Fruit fly (Drosophila melanogaster) whole organism, embryonic: ENCODE measurements around the gene siz.

Experiments
- ATbp ChIP-seq: fragments of 200-800 bp; sonication (Bioruptor generic); optimal IDR thresholded peaks from 2 replicates; lab custom pipeline; 2017; ENCODE audit warnings: missing biosample characterization, mild to moderate bottlenecking, missing genetic modification characterization, missing genetic modification reagents
- Atf6 ChIP-seq: fragments of 200-800 bp; sonication (Bioruptor generic); IDR thresholded peaks from 2 replicates; pipeline ENCODE4 v1.3.6; 2022; ENCODE audit warnings: missing biosample characterization, missing genetic modification characterization
- C15 ChIP-seq: fragments of 200-800 bp; sonication (Bioruptor generic); IDR thresholded peaks from 3 replicates; pipeline ENCODE4 v1.3.6; 2022; ENCODE audit warnings: missing biosample characterization, missing genetic modification characterization
- CG11723 ChIP-seq: fragments of 200-800 bp; sonication (Bioruptor generic); optimal IDR thresholded peaks from 2 replicates; lab custom pipeline; 2017; ENCODE audit warnings: missing biosample characterization, mild to moderate bottlenecking, missing genetic modification characterization
- CG12299 ChIP-seq: fragments of 200-800 bp; sonication (Bioruptor generic); optimal IDR thresholded peaks from 2 replicates; lab custom pipeline; 2018; ENCODE audit warnings: missing biosample characterization, mild to moderate bottlenecking, missing genetic modification characterization
- CG12391 ChIP-seq: fragments of 200-800 bp; sonication (Bioruptor generic); optimal IDR thresholded peaks from 3 replicates; lab custom pipeline; 2018; ENCODE audit warnings: missing biosample characterization, mild to moderate bottlenecking, missing genetic modification characterization, moderate library complexity
- CG1602 ChIP-seq: fragments of 200-800 bp; sonication (Bioruptor generic); optimal IDR thresholded peaks from 3 replicates; lab custom pipeline; 2016; ENCODE audit warnings: missing biosample characterization, missing genetic modification characterization
- CG16863 ChIP-seq: fragments of 200-800 bp; sonication (Bioruptor generic); optimal IDR thresholded peaks from 3 replicates; lab custom pipeline; 2016; ENCODE audit warnings: missing biosample characterization, missing genetic modification characterization
- CG17359 ChIP-seq: fragments of 200-800 bp; sonication (Bioruptor generic); optimal IDR thresholded peaks from 3 replicates; lab custom pipeline; 2018; ENCODE audit warnings: missing biosample characterization, mild to moderate bottlenecking, missing genetic modification characterization, moderate library complexity
- CG17568 ChIP-seq: fragments of 200-800 bp; sonication (Bioruptor generic); optimal IDR thresholded peaks from 2 replicates; lab custom pipeline; 2018; ENCODE audit warnings: missing biosample characterization, mild to moderate bottlenecking, missing genetic modification characterization, moderate library complexity
- CG18619 ChIP-seq: fragments of 200-800 bp; sonication (Bioruptor generic); optimal IDR thresholded peaks from 3 replicates; lab custom pipeline; 2017; ENCODE audit warnings: missing biosample characterization, mild to moderate bottlenecking, missing genetic modification characterization
- CG18764 ChIP-seq: fragments of 200-800 bp; sonication (Bioruptor generic); optimal IDR thresholded peaks from 3 replicates; lab custom pipeline; 2016; ENCODE audit warnings: missing biosample characterization, missing genetic modification characterization
- CG6254 ChIP-seq: fragments of 200-800 bp; sonication (Bioruptor generic); optimal IDR thresholded peaks from 3 replicates; lab custom pipeline; 2017; ENCODE audit warnings: mild to moderate bottlenecking, missing biosample characterization, missing genetic modification reagents, missing genetic modification characterization
- CG7987 ChIP-seq: fragments of 200-800 bp; sonication (Bioruptor generic); optimal IDR thresholded peaks from 2 replicates; lab custom pipeline; 2018; ENCODE audit warnings: missing biosample characterization, mild to moderate bottlenecking, missing genetic modification characterization, moderate library complexity
- CG8290 ChIP-seq, 3 experiments: fragments of 200-800 bp; sonication (Bioruptor generic); optimal IDR thresholded peaks; 2 replicates each; lab custom pipeline; 2016 to 2019; ENCODE audit warnings: missing biosample characterization in 3 of 3, missing genetic modification characterization in 3 of 3, mild to moderate bottlenecking in 2 of 3, moderate library complexity in 1 of 3
- CG8388 ChIP-seq: fragments of 200-800 bp; sonication (Bioruptor generic); optimal IDR thresholded peaks from 2 replicates; lab custom pipeline; 2019; ENCODE audit warnings: missing biosample characterization, mild to moderate bottlenecking, missing genetic modification characterization, moderate library complexity
- Camta ChIP-seq: fragments of 200-800 bp; sonication (Bioruptor generic); optimal IDR thresholded peaks from 2 replicates; lab custom pipeline; 2016; ENCODE audit warnings: missing biosample characterization, missing genetic modification characterization
- CkIIα-i1 ChIP-seq: fragments of 200-800 bp; sonication (Bioruptor generic); IDR thresholded peaks from 2 replicates; pipeline ENCODE4 v1.3.6; 2022; ENCODE audit warnings: missing biosample characterization, missing genetic modification characterization
- Dad ChIP-seq: fragments of 200-800 bp; sonication (Bioruptor generic); optimal IDR thresholded peaks from 3 replicates; lab custom pipeline; 2016; ENCODE audit warnings: missing biosample characterization, missing genetic modification characterization
- GATAe ChIP-seq: fragments of 200-800 bp; sonication (Bioruptor generic); conservative IDR thresholded peaks from 2 replicates; pipeline ENCODE4 v1.3.6; 2022; ENCODE audit warnings: missing biosample characterization, missing genetic modification characterization
- Hr51 ChIP-seq, 2 experiments: fragments of 200-800 bp; sonication (Bioruptor generic); optimal IDR thresholded peaks; 2 replicates in 1 of 2; 3 replicates in 1 of 2; lab custom pipeline; 2016 to 2018; ENCODE audit warnings: missing biosample characterization in 2 of 2, missing genetic modification characterization in 2 of 2, mild to moderate bottlenecking in 1 of 2, moderate library complexity in 1 of 2
- MESR4 ChIP-seq: fragments of 200-800 bp; sonication (Bioruptor generic); optimal IDR thresholded peaks from 2 replicates; lab custom pipeline; 2018; ENCODE audit warnings: missing biosample characterization, mild to moderate bottlenecking, missing genetic modification characterization, moderate library complexity
- NC2β ChIP-seq: fragments of 200-800 bp; sonication (Bioruptor generic); optimal IDR thresholded peaks from 2 replicates; lab custom pipeline; 2016; ENCODE audit warnings: missing biosample characterization, missing genetic modification characterization
- Sox102F ChIP-seq: fragments of 200-800 bp; sonication (Bioruptor generic); optimal IDR thresholded peaks from 2 replicates; lab custom pipeline; 2018; ENCODE audit warnings: missing biosample characterization, mild to moderate bottlenecking, missing genetic modification characterization, moderate library complexity
- Trl ChIP-seq, 3 experiments: fragments of >200 bp in 2 of 3; fragments of 200-800 bp in 1 of 3; sonication (Bioruptor generic) in 1 of 3; optimal IDR thresholded peaks; 2 replicates in 1 of 3; 3 replicates in 2 of 3; lab custom pipeline; 2016 to 2017; ENCODE audit warnings: missing biosample characterization in 1 of 3, missing genetic modification characterization in 1 of 3
- ab ChIP-seq: fragments of 200-800 bp; sonication (Bioruptor generic); optimal IDR thresholded peaks from 2 replicates; lab custom pipeline; 2016; ENCODE audit warnings: missing biosample characterization, missing genetic modification characterization
- abd-A ChIP-seq: fragments of 200-800 bp; sonication (Bioruptor generic); optimal IDR thresholded peaks from 3 replicates; lab custom pipeline; 2019; ENCODE audit warnings: missing biosample characterization, mild to moderate bottlenecking, missing genetic modification characterization, moderate library complexity
- bab2 ChIP-seq: fragments of 200-800 bp; sonication (Bioruptor generic); optimal IDR thresholded peaks from 2 replicates; lab custom pipeline; 2016; ENCODE audit warnings: missing biosample characterization, missing genetic modification characterization
- bigmax ChIP-seq: fragments of 200-800 bp; sonication (Bioruptor generic); optimal IDR thresholded peaks from 2 replicates; lab custom pipeline; 2018; ENCODE audit warnings: missing biosample characterization, mild to moderate bottlenecking, missing genetic modification characterization
- cg ChIP-seq: fragments of 200-800 bp; sonication (Bioruptor generic); optimal IDR thresholded peaks from 3 replicates; lab custom pipeline; 2019; ENCODE audit warnings: missing biosample characterization, mild to moderate bottlenecking, missing genetic modification characterization, moderate library complexity
- chif ChIP-seq, 2 experiments: fragments of 200-800 bp; sonication (Bioruptor generic); optimal IDR thresholded peaks; 3 replicates each; lab custom pipeline; 2016; ENCODE audit warnings: missing biosample characterization in 2 of 2, missing genetic modification characterization in 2 of 2
- fu2 ChIP-seq: fragments of 200-800 bp; sonication (Bioruptor generic); optimal IDR thresholded peaks from 2 replicates; lab custom pipeline; 2016; ENCODE audit warnings: missing biosample characterization, missing genetic modification characterization
- her ChIP-seq: fragments of 200-800 bp; sonication (Bioruptor generic); optimal IDR thresholded peaks from 2 replicates; lab custom pipeline; 2016; ENCODE audit warnings: missing biosample characterization, missing genetic modification characterization
- kay ChIP-seq: fragments of 200-800 bp; sonication (Bioruptor generic); optimal IDR thresholded peaks from 2 replicates; lab custom pipeline; 2016; ENCODE audit warnings: missing biosample characterization, missing genetic modification characterization
- kni ChIP-seq: fragments of 200-800 bp; sonication (Bioruptor generic); optimal IDR thresholded peaks from 3 replicates; lab custom pipeline; 2017; ENCODE audit warnings: mild to moderate bottlenecking, missing biosample characterization, missing genetic modification reagents, missing genetic modification characterization
- lov ChIP-seq, 2 experiments: fragments of 200-800 bp in 1 of 2; fragments of >200 bp in 1 of 2; sonication (Bioruptor generic) in 1 of 2; IDR thresholded peaks in 1 of 2; optimal IDR thresholded peaks in 1 of 2; 2 replicates in 1 of 2; 3 replicates in 1 of 2; pipeline versions ENCODE4 v1.3.6 to Lab custom; 2017 to 2022; ENCODE audit warnings: missing biosample characterization in 1 of 2, missing genetic modification characterization in 1 of 2
- peb ChIP-seq: fragments of 200-800 bp; sonication (Bioruptor generic); IDR thresholded peaks from 2 replicates; pipeline ENCODE4 v1.3.6; 2022; ENCODE audit warnings: missing biosample characterization, missing genetic modification characterization
- schlank ChIP-seq: fragments of 200-800 bp; sonication (Bioruptor generic); optimal IDR thresholded peaks from 2 replicates; lab custom pipeline; 2018; ENCODE audit warnings: missing biosample characterization, mild to moderate bottlenecking, missing genetic modification characterization
- sd ChIP-seq: fragments of 200-800 bp; sonication (Bioruptor generic); optimal IDR thresholded peaks from 3 replicates; lab custom pipeline; 2018; ENCODE audit warnings: missing biosample characterization, mild to moderate bottlenecking, missing genetic modification characterization, moderate library complexity
- sisA ChIP-seq: fragments of 200-800 bp; sonication (Bioruptor generic); IDR thresholded peaks from 2 replicates; pipeline ENCODE4 v1.3.6; 2022; ENCODE audit warnings: missing biosample characterization, missing genetic modification characterization
- sqz ChIP-seq: fragments of 200-800 bp; sonication (Bioruptor generic); optimal IDR thresholded peaks from 3 replicates; lab custom pipeline; 2018; ENCODE audit warnings: missing biosample characterization, mild to moderate bottlenecking, missing genetic modification characterization
- ssp ChIP-seq: fragments of 200-800 bp; sonication (Bioruptor generic); IDR thresholded peaks from 2 replicates; pipeline ENCODE4 v1.3.6; 2022; ENCODE audit warnings: missing biosample characterization, missing genetic modification characterization
- tap ChIP-seq: fragments of 200-800 bp; optimal IDR thresholded peaks from 3 replicates; lab custom pipeline; 2019; ENCODE audit warnings: missing biosample characterization, mild to moderate bottlenecking, missing genetic modification characterization, moderate library complexity
- ttk ChIP-seq: fragments of 200-800 bp; sonication (Bioruptor generic); IDR thresholded peaks from 2 replicates; pipeline ENCODE4 v2.1.2; 2022; ENCODE audit warnings: missing biosample characterization, missing genetic modification characterization
- tx ChIP-seq: fragments of 200-800 bp; sonication (Bioruptor generic); optimal IDR thresholded peaks from 2 replicates; lab custom pipeline; 2016; ENCODE audit warnings: missing biosample characterization, missing genetic modification characterization
- vvl ChIP-seq: fragments of 200-800 bp; sonication (Bioruptor generic); IDR thresholded peaks from 2 replicates; pipeline ENCODE4 v1.3.6; 2022; ENCODE audit warnings: missing biosample characterization, missing genetic modification characterization
- zen ChIP-seq: fragments of 200-800 bp; sonication (Bioruptor generic); optimal IDR thresholded peaks from 3 replicates; lab custom pipeline; 2018; ENCODE audit warnings: missing biosample characterization, mild to moderate bottlenecking, missing genetic modification characterization, moderate library complexity

The siz gene

DNA sequence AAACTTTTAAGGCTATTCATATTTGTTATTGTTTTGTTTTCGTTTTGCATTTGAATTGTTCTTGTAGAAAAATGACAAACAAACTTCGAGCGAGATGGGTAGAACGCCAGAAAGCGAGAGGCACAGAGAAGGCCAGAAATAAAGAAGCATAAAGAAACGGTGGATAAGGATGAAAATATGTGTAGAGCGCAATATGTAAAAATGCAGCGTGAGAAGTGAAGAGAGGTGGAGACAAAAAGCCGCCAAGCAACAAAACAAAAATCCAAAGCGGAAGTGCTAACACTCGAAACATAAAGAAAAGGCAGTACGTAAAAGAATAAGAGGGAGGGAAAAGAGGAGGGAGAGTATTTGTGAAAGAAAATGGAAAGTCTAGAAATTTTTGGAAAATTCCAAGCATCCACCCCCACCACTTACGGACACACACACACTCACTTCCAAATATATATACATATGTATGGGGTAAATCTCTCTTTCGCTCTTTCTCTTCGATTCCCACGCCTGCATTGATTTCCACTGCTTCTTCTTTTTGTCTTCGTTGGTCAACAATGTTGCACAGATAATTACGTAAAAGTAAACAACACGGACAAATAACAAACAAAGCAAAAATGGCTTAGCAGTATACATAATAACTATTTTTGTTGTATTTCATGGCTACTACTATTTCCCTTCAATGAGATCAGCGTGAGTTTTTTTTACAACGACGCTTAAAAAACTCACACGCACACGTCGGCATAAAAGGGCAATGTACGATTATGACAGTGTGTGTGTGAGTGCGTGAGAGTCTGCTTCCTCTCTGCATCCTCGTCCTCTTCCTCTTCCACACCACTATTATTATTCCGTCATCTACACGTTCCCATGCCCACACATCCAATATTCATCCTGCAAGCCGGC is 26.7 kb upstream of the siz start (continued):
- TF ChIP-seq tap (tag; lab: Kevin White, UChicago), result no peak
- TF ChIP-seq Trl (optimal IDR thresholded peaks at IDR 0.05; lab: Kevin White, UChicago), result peak; percentile 44 to 59
- TF ChIP-seq Trl (GFP tag; optimal IDR thresholded peaks at IDR 0.05; lab: Kevin White, UChicago), result peak; percentile 18
- TF ChIP-seq tx (GFP tag; lab: Kevin White, UChicago), result no peak
- peak; percentile 83 for TF ChIP-seq kni
- no peak for TF ChIP-seq CkIIα-i1 (GFP tag; lab: Robert Waterston, UW)
- TF ChIP-seq chif (GFP tag; optimal IDR thresholded peaks at IDR 0.05; lab: Kevin White, UChicago), result peak in 1 of 2 experiments; percentile 35
- peak; percentile 82 for TF ChIP-seq sqz
- TF ChIP-seq CG12299 (tag; lab: Kevin White, UChicago), result no peak
- TF ChIP-seq ab (GFP tag; lab: Kevin White, UChicago), result no peak
- TF ChIP-seq abd-A (tag; lab: Kevin White, UChicago), result no peak
- no peak for TF ChIP-seq vvl (GFP tag; lab: Robert Waterston, UW)
- peak; percentile 86 for TF ChIP-seq cg (GFP tag; lab: Kevin White, UChicago)
- TF ChIP-seq CG8290 (GFP tag; optimal IDR thresholded peaks at IDR 0.05; lab: Kevin White, UChicago), result no peak
- peak in 1 of 2 experiments; percentile 43 for TF ChIP-seq CG8290 (tag; optimal IDR thresholded peaks at IDR 0.05; lab: Kevin White, UChicago)
- TF ChIP-seq ttk (GFP tag; lab: Robert Waterston, UW), result no peak
- TF ChIP-seq bab2 (GFP tag; lab: Kevin White, UChicago), result peak; percentile 56
- peak; percentile 4 for TF ChIP-seq CG6254 (GFP tag; lab: Kevin White, UChicago)
- no peak for TF ChIP-seq Atf6
- no peak for TF ChIP-seq peb (GFP tag; lab: Robert Waterston, UW)
- TF ChIP-seq bigmax (GFP tag; lab: Kevin White, UChicago), result no peak
- peak; percentile 10 for TF ChIP-seq CG11723
- no peak for TF ChIP-seq CG17568 (GFP tag; lab: Kevin White, UChicago)
- peak; percentile 19 for TF ChIP-seq Camta (GFP tag; lab: Kevin White, UChicago)
- peak; percentile 14 for TF ChIP-seq her (GFP tag; lab: Kevin White, UChicago)
- peak; percentile 67 for TF ChIP-seq ATbp (GFP tag; lab: Kevin White, UChicago)
- TF ChIP-seq Sox102F (GFP tag; lab: Kevin White, UChicago), result no peak
- no peak for TF ChIP-seq schlank (tag; lab: Kevin White, UChicago)
- no peak for TF ChIP-seq MESR4 (GFP tag; lab: Kevin White, UChicago)
- TF ChIP-seq CG8388 (GFP tag; lab: Kevin White, UChicago), result peak; percentile 31
- no peak for TF ChIP-seq GATAe (GFP tag; lab: Robert Waterston, UW)
- peak; percentile 1 for TF ChIP-seq CG12391 (tag; lab: Kevin White, UChicago)
- no peak for TF ChIP-seq lov (optimal IDR thresholded peaks at IDR 0.05; lab: Kevin White, UChicago)
- peak; percentile 81; the same call in 1 of the 3 replicates for TF ChIP-seq lov (GFP tag; IDR thresholded peaks at IDR 0.05; lab: Robert Waterston, UW)
- TF ChIP-seq C15 (GFP tag; lab: Robert Waterston, UW), result no peak
- peak; percentile 65 for TF ChIP-seq CG17359
- peak; percentile 30 for TF ChIP-seq CG16863 (GFP tag; lab: Kevin White, UChicago)
- TF ChIP-seq sd (tag; lab: Kevin White, UChicago), result peak; percentile 96
- peak; percentile 42 for TF ChIP-seq CG18764 (GFP tag; lab: Kevin White, UChicago)
- TF ChIP-seq CG18619 (GFP tag; lab: Kevin White, UChicago), result no peak
- peak; percentile 38 for TF ChIP-seq CG1602
- TF ChIP-seq fu2 (GFP tag; lab: Kevin White, UChicago), result no peak
- peak; percentile 5 for TF ChIP-seq NC2β (GFP tag; lab: Kevin White, UChicago)
- TF ChIP-seq zen (tag; lab: Kevin White, UChicago), result peak; percentile 64
- peak; percentile 49 for TF ChIP-seq CG7987 (GFP tag; lab: Kevin White, UChicago)
- no peak for TF ChIP-seq Hr51 (GFP tag; optimal IDR thresholded peaks at IDR 0.05; lab: Kevin White, UChicago)
- no peak for TF ChIP-seq kay (GFP tag; lab: Kevin White, UChicago)
- TF ChIP-seq sisA (GFP tag; lab: Robert Waterston, UW), result no peak
- no peak for TF ChIP-seq ssp (GFP tag; lab: Robert Waterston, UW)
- peak; percentile 2 for TF ChIP-seq Dad (GFP tag; lab: Kevin White, UChicago)
